Fruit fly (Drosophila melanogaster): Measurements from ENCODE around the gene CG11927.

CG11927 gene

DNA sequence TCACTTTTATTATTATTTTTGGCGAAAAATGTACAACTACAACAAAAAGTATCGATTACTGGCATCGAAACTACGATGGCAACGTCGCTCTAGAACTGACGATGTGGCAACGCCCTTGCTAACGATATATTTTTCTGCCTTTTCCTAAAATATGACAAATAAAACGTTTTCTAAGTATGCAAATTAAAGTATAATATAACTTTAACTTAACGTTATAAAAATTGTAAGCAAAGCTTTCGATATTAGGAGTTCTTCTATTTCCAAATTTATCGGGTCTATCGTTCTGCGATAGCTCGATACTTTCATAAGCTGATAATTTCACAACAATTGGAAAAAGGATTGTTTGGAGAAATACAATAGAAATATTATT is 35.4 kb downstream of the CG11927 start, which contains the start of the genes Cf2 and CG3008 (continued):
- TF ChIP-seq unc-4 (GFP tag; IDR thresholded peaks at IDR 0.05; ENCODE audit: partially characterized antibody) (peak; percentile 88), Ssrp (tag; optimal IDR thresholded peaks at IDR 0.05) (no peak), CG4617 (GFP tag; optimal IDR thresholded peaks at IDR 0.05; ENCODE audit: borderline replicate concordance) (peak; percentile 95), CG2116 (GFP tag; optimal IDR thresholded peaks at IDR 0.05) (peak; percentile 87), onecut (GFP tag; IDR thresholded peaks at IDR 0.05) (no peak), slou (GFP tag; optimal IDR thresholded peaks at IDR 0.05) (no peak), run (tag; optimal IDR thresholded peaks at IDR 0.05) (no peak), gt (GFP tag; IDR thresholded peaks at IDR 0.05) (no peak), CG4360 (GFP tag; IDR thresholded peaks at IDR 0.05) (peak; percentile 60; the same call in 1 of the 2 replicates), sug (tag; optimal IDR thresholded peaks at IDR 0.05) (peak; percentile 1), zfh2 (GFP tag; optimal IDR thresholded peaks at IDR 0.05) (no peak), bbx (GFP tag; IDR thresholded peaks at IDR 0.05; ENCODE audit: partially characterized antibody) (peak; percentile 65), CG17802 (tag; optimal IDR thresholded peaks at IDR 0.05) (no peak), nerfin-2 (GFP tag; IDR thresholded peaks at IDR 0.05; ENCODE audit: partially characterized antibody) (peak; percentile 75), ro (GFP tag; IDR thresholded peaks at IDR 0.05) (no peak), hkb (optimal IDR thresholded peaks at IDR 0.05) (no peak), hkb (GFP tag; IDR thresholded peaks at IDR 0.05) (no peak), HmgD (GFP tag; optimal IDR thresholded peaks at IDR 0.05) (no peak), bowl (GFP tag; IDR thresholded peaks at IDR 0.05) (no peak), ham (GFP tag; IDR thresholded peaks at IDR 0.05) (no peak), Stat92E (GFP tag; optimal IDR thresholded peaks at IDR 0.05) (no peak), Poxn (GFP tag; IDR thresholded peaks at IDR 0.05) (no peak), Sin3A (optimal IDR thresholded peaks at IDR 0.05) (peak; percentile 70), nmo (GFP tag; optimal IDR thresholded peaks at IDR 0.05) (peak; percentile 57), Bgb (GFP tag; IDR thresholded peaks at IDR 0.05; ENCODE audit: partially characterized antibody) (peak; percentile 87), TFAM (GFP tag; optimal IDR thresholded peaks at IDR 0.05) (no peak), B-H2 (GFP tag; optimal IDR thresholded peaks at IDR 0.05) (no peak), CG11247 (GFP tag; IDR thresholded peaks at IDR 0.05) (no peak), en (GFP tag; optimal IDR thresholded peaks at IDR 0.05) (no peak), trem (tag; optimal IDR thresholded peaks at IDR 0.05) (peak; percentile 78), cwo (GFP tag; optimal IDR thresholded peaks at IDR 0.05) (no peak), CG6813 (GFP tag; optimal IDR thresholded peaks at IDR 0.05) (no peak), YL-1 (GFP tag; optimal IDR thresholded peaks at IDR 0.05) (peak; percentile 93), hbn (GFP tag; IDR thresholded peaks at IDR 0.05; ENCODE audit: partially characterized antibody) (peak; percentile 60; the same call in 1 of the 2 replicates), CG30020 (tag; optimal IDR thresholded peaks at IDR 0.05) (peak; percentile 48), CG6689 (GFP tag; IDR thresholded peaks at IDR 0.05) (no peak), CG30403 (GFP tag; optimal IDR thresholded peaks at IDR 0.05) (peak; percentile 19), sqz (GFP tag; optimal IDR thresholded peaks at IDR 0.05) (no peak), CG3838 (GFP tag; optimal IDR thresholded peaks at IDR 0.05) (no peak), fru (optimal IDR thresholded peaks at IDR 0.05) (no peak), repo (GFP tag; optimal IDR thresholded peaks at IDR 0.05) (no peak), CG10565 (GFP tag; optimal IDR thresholded peaks at IDR 0.05) (no peak), CG2120 (GFP tag; optimal IDR thresholded peaks at IDR 0.05) (peak; percentile 1), disco-r (GFP tag; optimal IDR thresholded peaks at IDR 0.05) (no peak), tio (GFP tag; optimal IDR thresholded peaks at IDR 0.05) (no peak), CG8290 (GFP tag; optimal IDR thresholded peaks at IDR 0.05) (peak; percentile 14), CG8290 (tag; optimal IDR thresholded peaks at IDR 0.05) (no peak), CoRest (tag; optimal IDR thresholded peaks at IDR 0.05) (no peak), Scr (GFP tag; IDR thresholded peaks at IDR 0.05; ENCODE audit: partially characterized antibody) (peak; percentile 90), H2.0 (GFP tag; IDR thresholded peaks at IDR 0.05) (no peak), maf-S (GFP tag; optimal IDR thresholded peaks at IDR 0.05) (no peak), CG34224 (GFP tag; IDR thresholded peaks at IDR 0.05; ENCODE audit: partially characterized antibody) (peak; percentile 82)
